Fruit fly (Drosophila melanogaster): ENCODE data around the gene Orct2.
A peak's percentile ranks its signal among the peaks of the same experiment; 100 is the strongest.

- no peak for TF ChIP-seq ovo (GFP tag; optimal IDR thresholded peaks at IDR 0.05)
- no peak for TF ChIP-seq CG14711 (tag; optimal IDR thresholded peaks at IDR 0.05)
- TF ChIP-seq CG11617 (GFP tag; optimal IDR thresholded peaks at IDR 0.05): no peak
- no peak for TF ChIP-seq CG1620 (GFP tag; optimal IDR thresholded peaks at IDR 0.05)
- TF ChIP-seq tj (GFP tag; optimal IDR thresholded peaks at IDR 0.05): peak; percentile 64
- no peak for TF ChIP-seq pad (GFP tag; optimal IDR thresholded peaks at IDR 0.05)
- TF ChIP-seq toe (GFP tag; optimal IDR thresholded peaks at IDR 0.05): no peak
- no peak for TF ChIP-seq cnc (optimal IDR thresholded peaks at IDR 0.05)
Measured at dm6 chr3R:24272232-24272631, 597 bp upstream of the Orct2 start.
